Worm (Caenorhabditis elegans) whole organism, L2 larva: ENCODE results near the gene nhr-42.

ENCODE experiments used
- ama-1 ChIP-seq: fragments of 150-350 bp; optimal IDR thresholded peaks from 2 replicates; lab custom pipeline; 2018; ENCODE audit warnings: inconsistent platforms
- blmp-1 ChIP-seq: sonication (generic microtip); optimal IDR thresholded peaks from 2 replicates; lab custom pipeline; 2017; ENCODE audit warnings: missing genetic modification characterization, mild to moderate bottlenecking, missing compliant biosample characterization, antibody characterized with exemption, moderate library complexity; ENCODE audit not compliant: insufficient read depth
- ceh-82 ChIP-seq: fragments of 150-350 bp; optimal IDR thresholded peaks from 2 replicates; lab custom pipeline; 2014; ENCODE audit warnings: missing biosample characterization, missing genetic modification characterization
- egl-27 ChIP-seq: sonication (generic microtip); optimal IDR thresholded peaks from 3 replicates; lab custom pipeline; 2017; ENCODE audit warnings: missing biosample characterization, missing genetic modification reagents, missing genetic modification characterization
- nhr-21 ChIP-seq: fragments of 150-350 bp; optimal IDR thresholded peaks from 2 replicates; lab custom pipeline; 2014; ENCODE audit warnings: missing biosample characterization, missing genetic modification characterization
- nhr-77 ChIP-seq: fragments of 150-350 bp; optimal IDR thresholded peaks from 2 replicates; lab custom pipeline; 2014; ENCODE audit warnings: missing biosample characterization, missing genetic modification characterization
- skn-1 ChIP-seq: sonication (generic microtip); optimal IDR thresholded peaks from 2 replicates; lab custom pipeline; 2017; ENCODE audit warnings: missing biosample characterization, missing genetic modification characterization
- zag-1 ChIP-seq: fragments of 150-350 bp; optimal IDR thresholded peaks from 2 replicates; lab custom pipeline; 2014; ENCODE audit warnings: missing biosample characterization, missing genetic modification characterization

DNA sequence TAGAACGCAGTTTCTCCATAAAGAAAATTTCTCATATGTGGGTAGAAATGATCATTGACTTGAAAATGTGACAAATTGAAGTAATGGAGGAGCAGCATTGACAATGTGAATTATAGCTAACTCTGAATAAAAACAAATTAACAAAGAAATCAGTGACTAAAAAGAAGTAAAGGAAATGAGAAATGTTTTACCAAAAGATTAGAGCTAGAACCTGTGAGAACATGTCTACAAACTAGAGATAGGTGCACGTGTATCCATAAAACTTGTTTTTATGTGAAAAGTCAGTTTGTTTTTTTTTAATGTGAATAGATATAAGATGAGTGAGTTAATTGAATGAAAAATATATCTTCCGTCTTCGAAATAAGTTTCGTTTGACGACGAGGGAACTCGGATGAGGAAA, 19.6 kb upstream of the nhr-42 start, which contains the start of gene sre-12:
- TF ChIP-seq nhr-77 (tag; lab: Kevin White, UChicago): no peak
- no peak for TF ChIP-seq blmp-1 (tag; lab: Kevin White, UChicago)
- TF ChIP-seq ama-1 (lab: Kevin White, UChicago): no peak
- TF ChIP-seq skn-1 (tag; lab: Kevin White, UChicago): no peak
- TF ChIP-seq nhr-21 (tag; lab: Kevin White, UChicago): no peak
- no peak for TF ChIP-seq zag-1 (tag; lab: Kevin White, UChicago)
- no peak for TF ChIP-seq egl-27 (tag; lab: Kevin White, UChicago)
- no peak for TF ChIP-seq ceh-82
